Fruit fly (Drosophila melanogaster): ENCODE results near the gene CG10979.

CG10979 gene

dm6 chr3R:5789025-5789953, 5.2 kb upstream of the CG10979 start, which contains the start of the genes Hat1 and Rpn5 (continued):
- peak; percentile 73 for TF ChIP-seq Doc3 (GFP tag; IDR thresholded peaks at IDR 0.05; ENCODE audit: partially characterized antibody)
- TF ChIP-seq Optix (GFP tag; IDR thresholded peaks at IDR 0.05): no peak
- TF ChIP-seq rib (GFP tag; IDR thresholded peaks at IDR 0.05): 0 out of 2 replicates have a peak, but pooled peaks have one; percentile 10
- TF ChIP-seq CG8944 (GFP tag; optimal IDR thresholded peaks at IDR 0.05): peak; percentile 85
- TF ChIP-seq tgo (GFP tag; IDR thresholded peaks at IDR 0.05): peak; percentile 70
- peak; percentile 80 for TF ChIP-seq luna (GFP tag; optimal IDR thresholded peaks at IDR 0.05)
- peak; percentile 98 for TF ChIP-seq Opbp (GFP tag; IDR thresholded peaks at IDR 0.05; ENCODE audit: partially characterized antibody)
- peak; percentile 76 for TF ChIP-seq Aef1 (GFP tag; IDR thresholded peaks at IDR 0.05)
- peak; percentile 73 for TF ChIP-seq Dek (tag; optimal IDR thresholded peaks at IDR 0.05)
- peak; percentile 74 for TF ChIP-seq Ssrp (tag; optimal IDR thresholded peaks at IDR 0.05)
- TF ChIP-seq Hr51 (GFP tag; optimal IDR thresholded peaks at IDR 0.05): peak; percentile 66 to 76
- TF ChIP-seq CHES-1-like (GFP tag; optimal IDR thresholded peaks at IDR 0.05): peak; percentile 90
- TF ChIP-seq Myb (GFP tag; optimal IDR thresholded peaks at IDR 0.05): peak; percentile 78
- TF ChIP-seq CG1832 (GFP tag; optimal IDR thresholded peaks at IDR 0.05): no peak
- TF ChIP-seq Meics (GFP tag; optimal IDR thresholded peaks at IDR 0.05): peak; percentile 76
- TF ChIP-seq CG12391 (tag; optimal IDR thresholded peaks at IDR 0.05): peak; percentile 86
- TF ChIP-seq al (GFP tag; IDR thresholded peaks at IDR 0.05): peak; percentile 60; the same call in 1 of the 2 replicates
- TF ChIP-seq CG7963 (GFP tag; IDR thresholded peaks at IDR 0.05; ENCODE audit: partially characterized antibody): peak; percentile 56; the same call in 2 of the 3 replicates
- TF ChIP-seq grn (GFP tag; optimal IDR thresholded peaks at IDR 0.05): peak; percentile 70
- peak; percentile 96 for TF ChIP-seq CG30403 (GFP tag; optimal IDR thresholded peaks at IDR 0.05)
- TF ChIP-seq CG14860 (GFP tag; IDR thresholded peaks at IDR 0.05; ENCODE audit: partially characterized antibody): peak; percentile 68; the same call in 2 of the 3 replicates
- TF ChIP-seq Oli (tag; optimal IDR thresholded peaks at IDR 0.05): peak; percentile 75
- peak; percentile 32 for TF ChIP-seq CG15073 (GFP tag; optimal IDR thresholded peaks at IDR 0.05)
- TF ChIP-seq Atf-2 (GFP tag; optimal IDR thresholded peaks at IDR 0.05): peak; percentile 92
- peak; percentile 66; the same call in 2 of the 3 replicates for TF ChIP-seq zen2 (GFP tag; IDR thresholded peaks at IDR 0.05; ENCODE audit: partially characterized antibody)
- TF ChIP-seq Gug (GFP tag; IDR thresholded peaks at IDR 0.05): peak; percentile 61; the same call in 3 of the 4 replicates
- TF ChIP-seq crol (GFP tag; IDR thresholded peaks at IDR 0.05): no peak
- TF ChIP-seq CG10209 (GFP tag; optimal IDR thresholded peaks at IDR 0.05): peak; percentile 77
- TF ChIP-seq tup (GFP tag; optimal IDR thresholded peaks at IDR 0.05): peak; percentile 56
- peak; percentile 65 for TF ChIP-seq jing (GFP tag; optimal IDR thresholded peaks at IDR 0.05)
- TF ChIP-seq pho (GFP tag; optimal IDR thresholded peaks at IDR 0.05): peak; percentile 95
- TF ChIP-seq C15 (GFP tag; IDR thresholded peaks at IDR 0.05): no peak
- peak; percentile 77 for TF ChIP-seq CG32532 (GFP tag; IDR thresholded peaks at IDR 0.05)
- TF ChIP-seq CG33213 (GFP tag; optimal IDR thresholded peaks at IDR 0.05): peak; percentile 76
- peak; percentile 24 for TF ChIP-seq Spps (tag; optimal IDR thresholded peaks at IDR 0.05)
- peak; percentile 88 for TF ChIP-seq HmgD (GFP tag; optimal IDR thresholded peaks at IDR 0.05)
- TF ChIP-seq ttk (GFP tag; IDR thresholded peaks at IDR 0.05): peak; percentile 54; the same call in 1 of the 2 replicates
- no peak for TF ChIP-seq Jarid2 (GFP tag; optimal IDR thresholded peaks at IDR 0.05)
- peak; percentile 49 for TF ChIP-seq fd3F (GFP tag; optimal IDR thresholded peaks at IDR 0.05)
- peak; percentile 84 for TF ChIP-seq CG18476 (GFP tag; optimal IDR thresholded peaks at IDR 0.05)
- TF ChIP-seq CG8388 (GFP tag; optimal IDR thresholded peaks at IDR 0.05): peak; percentile 73
- TF ChIP-seq mam (GFP tag; optimal IDR thresholded peaks at IDR 0.05): peak; percentile 95
- peak; percentile 56 for TF ChIP-seq Fer3 (tag; optimal IDR thresholded peaks at IDR 0.05)
- peak; percentile 78 for TF ChIP-seq her (GFP tag; optimal IDR thresholded peaks at IDR 0.05)
- peak; percentile 79; the same call in 2 of the 3 replicates for TF ChIP-seq Dbx (GFP tag; IDR thresholded peaks at IDR 0.05)
- TF ChIP-seq CG30020 (tag; optimal IDR thresholded peaks at IDR 0.05): peak; percentile 42
- peak; percentile 30 for TF ChIP-seq trem (tag; optimal IDR thresholded peaks at IDR 0.05)
